Worm (Caenorhabditis elegans) whole organism, L4 larva: ENCODE results near the gene T06E4.5.
"Not testable (repeated sequence)": the region's sequence is repeated elsewhere in the genome, so short reads cannot be mapped to it uniquely, and the experiment has no call there.

Experiments
- D1046.2 ChIP-seq: fragments of 200-800 bp; sonication (Bioruptor generic); IDR thresholded peaks from 2 replicates; pipeline ENCODE4 v1.3.6; 2022; ENCODE audit warnings: missing genetic modification characterization, missing compliant biosample characterization
- F26F4.8 ChIP-seq: fragments of 200-800 bp; sonication (Bioruptor generic); conservative IDR thresholded peaks from 2 replicates; pipeline ENCODE4 v1.3.6; 2022; ENCODE audit warnings: missing genetic modification characterization, missing compliant biosample characterization
- F44E2.7 ChIP-seq: fragments of 200-800 bp; sonication (Bioruptor generic); IDR thresholded peaks from 2 replicates; pipeline ENCODE4 v2.1.2; 2022; ENCODE audit warnings: missing genetic modification characterization, missing compliant biosample characterization
- R02D3.7 ChIP-seq: fragments of 150-350 bp; sonication (generic microtip); optimal IDR thresholded peaks from 3 replicates; lab custom pipeline; 2014; ENCODE audit warnings: missing biosample characterization, missing genetic modification characterization
- Y48G9A.11 ChIP-seq: fragments of 200-800 bp; sonication (Bioruptor generic); IDR thresholded peaks from 2 replicates; pipeline ENCODE4 v1.3.6; 2022; ENCODE audit warnings: missing genetic modification reagents, missing genetic modification characterization, missing compliant biosample characterization
- Y5F2A.4 ChIP-seq: fragments of 200-800 bp; sonication (Bioruptor generic); optimal IDR thresholded peaks from 2 replicates; lab custom pipeline; 2018; ENCODE audit warnings: mild to moderate bottlenecking, missing genetic modification characterization, missing compliant biosample characterization
- ZK337.2 ChIP-seq: fragments of 200-800 bp; sonication (Bioruptor generic); IDR thresholded peaks from 2 replicates; pipeline ENCODE4 v1.3.6; 2022; ENCODE audit warnings: missing genetic modification reagents, missing genetic modification characterization, missing compliant biosample characterization
- ZK546.5 ChIP-seq, 2 experiments: sonication (generic microtip); optimal IDR thresholded peaks; 2 replicates each; lab custom pipeline; 2017; ENCODE audit warnings: missing biosample characterization in 2 of 2, missing genetic modification characterization in 2 of 2
- ceh-28 ChIP-seq: fragments of 150-350 bp; optimal IDR thresholded peaks from 2 replicates; lab custom pipeline; 2014; ENCODE audit warnings: missing biosample characterization, missing genetic modification reagents, missing genetic modification characterization
- ceh-32 ChIP-seq: sonication (generic microtip); optimal IDR thresholded peaks from 2 replicates; lab custom pipeline; 2016; ENCODE audit warnings: mild to moderate bottlenecking, missing genetic modification characterization, missing compliant biosample characterization; ENCODE audit not compliant: poor library complexity
- ctbp-1 ChIP-seq: fragments of 200-800 bp; sonication (Bioruptor generic); IDR thresholded peaks from 2 replicates; pipeline ENCODE4 v1.3.6; 2022; ENCODE audit warnings: missing genetic modification reagents, missing genetic modification characterization, missing compliant biosample characterization
- daf-12 ChIP-seq: fragments of 150-350 bp; optimal IDR thresholded peaks from 2 replicates; lab custom pipeline; 2014; ENCODE audit warnings: missing biosample characterization, missing genetic modification reagents, missing genetic modification characterization
- daf-16 ChIP-seq, 3 experiments: sonication (generic microtip); optimal IDR thresholded peaks; 2 replicates each; lab custom pipeline; 2016 to 2017; ENCODE audit warnings: missing genetic modification characterization in 3 of 3, missing genetic modification reagents in 3 of 3, mild to moderate bottlenecking in 2 of 3, missing compliant biosample characterization in 2 of 3, missing biosample characterization in 1 of 3, moderate library complexity in 1 of 3
- daf-19 ChIP-seq: fragments of 200-800 bp; sonication (Bioruptor generic); conservative IDR thresholded peaks from 2 replicates; pipeline ENCODE4 v1.3.6; 2022; ENCODE audit warnings: missing genetic modification characterization, missing compliant biosample characterization
- dmd-6 ChIP-seq: fragments of 200-800 bp; sonication (Bioruptor generic); IDR thresholded peaks from 2 replicates; pipeline ENCODE4 v1.3.6; 2022; ENCODE audit warnings: missing genetic modification reagents, missing genetic modification characterization, missing compliant biosample characterization
- dmd-8 ChIP-seq: fragments of 200-800 bp; sonication (Bioruptor generic); IDR thresholded peaks from 2 replicates; pipeline ENCODE4 v1.3.6; 2022; ENCODE audit warnings: missing genetic modification characterization, missing compliant biosample characterization
- duxl-1 ChIP-seq: sonication (generic microtip); optimal IDR thresholded peaks from 2 replicates; lab custom pipeline; 2016; ENCODE audit warnings: mild to moderate bottlenecking, missing genetic modification characterization, moderate library complexity, missing compliant biosample characterization; ENCODE audit not compliant: poor library complexity
- egl-43 ChIP-seq: fragments of 200-800 bp; sonication (Bioruptor generic); IDR thresholded peaks from 2 replicates; pipeline ENCODE4 v1.3.6; 2022; ENCODE audit warnings: missing genetic modification reagents, missing genetic modification characterization, missing compliant biosample characterization
- gei-8 ChIP-seq: fragments of 200-800 bp; sonication (Bioruptor generic); optimal IDR thresholded peaks from 2 replicates; lab custom pipeline; 2018; ENCODE audit warnings: mild to moderate bottlenecking, missing genetic modification characterization, missing compliant biosample characterization
- lin-1 ChIP-seq: fragments of 200-800 bp; sonication (Bioruptor generic); IDR thresholded peaks from 2 replicates; pipeline ENCODE4 v1.3.6; 2022; ENCODE audit warnings: missing genetic modification reagents, missing genetic modification characterization, missing compliant biosample characterization
- lin-13 ChIP-seq: fragments of 150-350 bp; optimal IDR thresholded peaks from 2 replicates; lab custom pipeline; 2014; ENCODE audit warnings: missing biosample characterization, missing genetic modification reagents, missing genetic modification characterization
- lsy-2 ChIP-seq, 2 experiments: fragments of 150-350 bp in 1 of 2; sonication (generic microtip) in 1 of 2; optimal IDR thresholded peaks; 2 replicates each; lab custom pipeline; 2014 to 2017; ENCODE audit warnings: missing biosample characterization in 2 of 2, missing genetic modification characterization in 2 of 2
- mdl-1 ChIP-seq, 2 experiments: fragments of 150-350 bp in 1 of 2; sonication (generic microtip) in 1 of 2; optimal IDR thresholded peaks; 2 replicates each; lab custom pipeline; 2014 to 2017; ENCODE audit warnings: missing biosample characterization in 2 of 2, missing genetic modification characterization in 2 of 2
- mxl-2 ChIP-seq: fragments of 200-800 bp; sonication (Bioruptor generic); conservative IDR thresholded peaks from 2 replicates; pipeline ENCODE4 v1.3.6; 2022; ENCODE audit warnings: missing genetic modification reagents, missing genetic modification characterization, missing compliant biosample characterization
- nhr-102 ChIP-seq: sonication (generic microtip); optimal IDR thresholded peaks from 2 replicates; lab custom pipeline; 2016; ENCODE audit warnings: mild to moderate bottlenecking, missing genetic modification characterization, moderate library complexity, missing compliant biosample characterization
- nhr-25 ChIP-seq: sonication (generic microtip); optimal IDR thresholded peaks from 2 replicates; lab custom pipeline; 2017; ENCODE audit warnings: missing genetic modification characterization, mild to moderate bottlenecking, missing compliant biosample characterization, antibody characterized with exemption, moderate library complexity, borderline replicate concordance; ENCODE audit not compliant: insufficient read depth
- nhr-6 ChIP-seq: fragments of 150-350 bp; optimal IDR thresholded peaks from 2 replicates; lab custom pipeline; 2014; ENCODE audit warnings: missing biosample characterization, missing genetic modification characterization
- pha-4 ChIP-seq, 2 experiments: fragments of 150-350 bp in 1 of 2; fragments of 200-800 bp in 1 of 2; sonication (Bioruptor generic) in 1 of 2; IDR thresholded peaks in 1 of 2; optimal IDR thresholded peaks in 1 of 2; 2 replicates each; pipeline versions ENCODE4 v1.3.6 to Lab custom; 2014 to 2022; ENCODE audit warnings: missing genetic modification characterization in 2 of 2, missing genetic modification reagents in 2 of 2, missing biosample characterization in 1 of 2, missing compliant biosample characterization in 1 of 2
- pqm-1 ChIP-seq: sonication (generic microtip); optimal IDR thresholded peaks from 2 replicates; lab custom pipeline; 2017; ENCODE audit warnings: missing biosample characterization, missing genetic modification characterization
- saeg-2 ChIP-seq: fragments of 200-800 bp; sonication (Bioruptor generic); IDR thresholded peaks from 2 replicates; pipeline ENCODE4 v1.3.6; 2022; ENCODE audit warnings: missing genetic modification reagents, missing genetic modification characterization, missing compliant biosample characterization
- set-16 ChIP-seq: fragments of 200-800 bp; sonication (Bioruptor generic); IDR thresholded peaks from 2 replicates; pipeline ENCODE4 v1.3.6; 2022; ENCODE audit warnings: missing genetic modification reagents, missing genetic modification characterization, missing compliant biosample characterization
- skn-1 ChIP-seq: fragments of 150-350 bp; optimal IDR thresholded peaks from 2 replicates; lab custom pipeline; 2014; ENCODE audit warnings: missing biosample characterization, missing genetic modification characterization
- unc-130 ChIP-seq: sonication (generic microtip); optimal IDR thresholded peaks from 2 replicates; lab custom pipeline; 2016; ENCODE audit warnings: missing genetic modification reagents, missing genetic modification characterization, missing compliant biosample characterization
- unc-62 ChIP-seq, 3 experiments: fragments of 150-350 bp in 1 of 3; sonication (generic microtip); optimal IDR thresholded peaks in 2 of 3; peaks in 1 of 3; 1 replicate in 1 of 3; 2 replicates in 2 of 3; lab custom pipeline; 2014 to 2017; ENCODE audit warnings: missing biosample characterization in 3 of 3, missing genetic modification characterization in 3 of 3, missing genetic modification reagents in 3 of 3, missing genotype in 1 of 3
- vab-7 ChIP-seq: fragments of 200-800 bp; sonication (Bioruptor generic); IDR thresholded peaks from 2 replicates; pipeline ENCODE4 v1.3.6; 2022; ENCODE audit warnings: missing genetic modification reagents, missing genetic modification characterization, missing compliant biosample characterization

T06E4.5 gene

DNA sequence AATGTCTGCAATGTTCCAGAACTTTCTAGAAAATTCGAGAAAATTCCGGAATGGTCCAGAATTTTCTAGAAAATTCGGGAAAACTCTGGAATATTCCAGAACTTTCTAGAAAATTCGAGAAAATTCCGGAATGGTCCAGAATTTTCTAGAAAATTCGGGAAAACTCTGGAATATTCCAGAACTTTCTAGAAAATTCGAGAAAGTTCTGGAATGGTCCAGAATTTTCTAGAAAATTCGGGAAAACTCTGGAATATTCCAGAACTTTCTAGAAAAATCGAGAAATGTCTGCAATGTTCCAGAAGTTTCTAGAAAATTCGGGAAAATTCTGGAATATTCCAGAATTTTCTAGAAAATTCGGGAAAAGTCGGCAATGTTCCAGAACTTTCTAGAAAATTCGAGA lies 27.6 kb upstream of the T06E4.5 start:
- TF ChIP-seq pha-4 (GFP tag; IDR thresholded peaks at IDR 0.05; lab: Robert Waterston, UW) (0 out of 2 replicates have a peak, but pooled peaks have one; percentile 27), lin-1 (GFP tag; lab: Robert Waterston, UW) (0 out of 2 replicates have a peak, but pooled peaks have one; percentile 24), Y48G9A.11 (GFP tag; lab: Robert Waterston, UW) (0 out of 2 replicates have a peak, but pooled peaks have one; percentile 11)
- not testable (repeated sequence) for TF ChIP-seq pha-4 (tag; optimal IDR thresholded peaks at IDR 0.05; lab: Kevin White, UChicago)

DNA sequence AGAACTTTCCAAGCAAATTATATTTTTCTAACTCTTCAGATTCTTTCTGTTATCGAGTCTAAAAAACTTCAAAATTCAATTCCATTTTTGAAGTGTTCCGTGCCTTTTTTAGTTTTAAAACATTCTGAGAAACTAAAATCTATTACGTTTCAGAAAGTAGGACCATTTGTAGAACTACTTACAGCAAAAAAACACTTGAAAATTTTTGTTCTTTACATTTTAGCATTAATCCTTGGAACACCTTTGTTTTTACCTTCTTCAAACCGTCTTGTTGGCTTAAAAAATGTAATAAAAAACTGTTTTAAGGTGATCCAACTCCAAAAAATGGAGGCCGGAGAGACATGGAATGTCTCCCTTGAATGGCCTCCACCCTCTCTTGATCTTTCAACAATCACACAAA lies 22.8 kb upstream of the T06E4.5 start, which contains the start of gene dop-2:
TSS of gene dop-2 (plus strand) at position 301 of the 400 bp plus-strand sequence.
- no peak for TF ChIP-seq saeg-2 (GFP tag; lab: Robert Waterston, UW)
- TF ChIP-seq ceh-28, result no peak
- no peak for TF ChIP-seq Y5F2A.4
- TF ChIP-seq ZK546.5 (tag; optimal IDR thresholded peaks at IDR 0.05; lab: Kevin White, UChicago), result no peak
- no peak for TF ChIP-seq ZK337.2 (GFP tag; lab: Robert Waterston, UW)
- no peak for TF ChIP-seq lsy-2 (tag; optimal IDR thresholded peaks at IDR 0.05; lab: Kevin White, UChicago)
- no peak for TF ChIP-seq nhr-6 (tag; lab: Kevin White, UChicago)

DNA sequence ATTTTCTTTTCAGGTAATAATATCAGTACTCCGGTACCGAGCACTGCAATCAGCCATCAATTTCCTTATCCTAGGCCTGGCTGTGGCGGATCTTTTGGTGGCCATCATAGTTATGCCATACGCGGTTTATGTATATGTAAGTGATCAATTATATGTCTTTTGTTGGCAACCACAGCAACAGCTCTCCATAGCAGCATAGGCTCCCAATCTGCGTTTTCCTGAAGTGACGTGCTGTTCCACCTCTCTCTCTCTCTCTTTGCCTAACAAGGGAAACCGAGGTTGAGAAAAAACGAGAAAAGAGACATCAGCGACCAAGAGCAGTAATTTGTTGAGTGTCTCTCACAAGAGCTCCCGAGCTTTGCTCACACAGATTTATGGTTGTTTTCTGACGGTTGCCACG lies 21.8 kb upstream of the T06E4.5 start:
- TF ChIP-seq unc-62 (GFP tag; optimal IDR thresholded peaks at IDR 0.05 in 1 of 2; lab: Kevin White, UChicago) (peak in 1 of 2 experiments; percentile 92), unc-62 (tag; optimal IDR thresholded peaks at IDR 0.05; lab: Kevin White, UChicago) (no peak), dmd-8 (GFP tag; lab: Robert Waterston, UW) (no peak), egl-43 (GFP tag; lab: Robert Waterston, UW) (0 out of 2 replicates have a peak, but pooled peaks have one; percentile 22)

DNA sequence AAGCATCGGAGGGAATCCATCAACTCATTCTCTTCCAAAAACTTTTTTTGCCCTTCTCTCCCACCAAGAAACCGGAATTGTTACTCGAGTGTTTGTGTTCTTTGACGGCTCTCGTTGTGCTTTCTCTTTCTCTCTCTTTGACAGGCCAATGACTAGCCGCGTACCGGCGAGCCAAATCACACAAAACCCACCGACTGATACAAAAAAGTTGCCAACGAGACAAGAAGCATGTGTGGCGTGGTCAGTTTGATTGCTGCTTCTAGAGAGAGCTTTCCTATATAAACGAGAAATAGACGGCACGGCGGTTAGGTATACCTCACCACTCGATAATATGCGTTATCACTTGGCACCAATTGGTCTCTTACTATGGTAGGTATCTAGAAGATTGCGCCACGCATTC lies 15.3 kb upstream of the T06E4.5 start, which contains the start of gene pqn-63:
TSS of gene pqn-63 (plus strand) at position 307 of the 400 bp plus-strand sequence.
- TF ChIP-seq dmd-6 (GFP tag; lab: Robert Waterston, UW) (peak; percentile 42; the same call in 1 of the 2 replicates), ZK546.5 (tag; optimal IDR thresholded peaks at IDR 0.05; lab: Kevin White, UChicago) (no peak)

DNA sequence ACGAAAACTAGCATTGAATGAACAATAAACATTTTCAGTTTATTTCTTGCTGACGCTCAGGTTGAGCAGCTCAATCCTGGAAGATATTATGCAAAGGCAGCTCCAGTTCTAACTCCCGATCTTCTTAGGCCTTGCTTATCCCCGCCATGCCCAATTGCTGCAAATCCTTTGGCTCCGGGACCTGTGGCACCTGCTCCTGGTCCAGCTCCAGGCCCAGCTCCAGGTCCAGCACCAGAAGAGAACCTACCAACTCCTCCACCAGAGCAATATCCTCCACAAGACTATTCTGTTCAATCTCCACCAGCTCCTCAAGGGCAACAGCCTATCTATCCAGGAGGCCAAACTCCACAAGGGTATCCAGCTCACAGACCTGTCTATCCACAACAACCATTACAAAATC lies 14.9 kb upstream of the T06E4.5 start:
- TF ChIP-seq D1046.2 (GFP tag; lab: Robert Waterston, UW) (no peak), nhr-102 (tag; lab: Kevin White, UChicago) (no peak), mxl-2 (GFP tag; lab: Robert Waterston, UW) (no peak), set-16 (GFP tag; lab: Robert Waterston, UW) (peak; percentile 71), unc-62 (GFP tag; optimal IDR thresholded peaks at IDR 0.05 in 1 of 2; lab: Kevin White, UChicago) (peak in 1 of 2 experiments; percentile 5), unc-62 (tag; optimal IDR thresholded peaks at IDR 0.05; lab: Kevin White, UChicago) (no peak), egl-43 (GFP tag; lab: Robert Waterston, UW) (no peak), daf-19 (GFP tag; lab: Robert Waterston, UW) (no peak), daf-12 (tag; lab: Kevin White, UChicago) (no peak)
- TF ChIP-seq, all 104 proteins: peak for 2

DNA sequence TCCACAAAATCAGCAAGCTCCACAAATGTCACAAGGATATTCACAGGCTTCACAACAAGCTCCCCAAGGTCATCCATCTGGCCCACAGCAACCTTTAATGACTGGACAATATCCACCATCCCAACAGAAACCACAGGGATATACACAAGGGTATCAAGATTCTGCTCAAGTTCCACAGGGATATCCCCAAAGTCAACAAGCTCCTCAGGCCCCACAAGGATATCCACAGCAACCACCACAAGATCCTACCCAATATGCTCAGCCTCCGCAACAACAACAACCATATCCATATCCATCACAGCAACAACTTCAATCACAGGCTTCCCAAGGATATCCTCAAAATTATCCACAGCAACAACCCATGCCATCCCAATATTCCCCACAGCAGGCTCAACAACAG lies 14.4 kb upstream of the T06E4.5 start:
- TF ChIP-seq lin-13 (no peak), ctbp-1 (GFP tag; lab: Robert Waterston, UW) (no peak), F44E2.7 (GFP tag; lab: Robert Waterston, UW) (no peak), daf-16 (GFP tag; optimal IDR thresholded peaks at IDR 0.05; lab: Kevin White, UChicago) (no peak), daf-16 (tag; optimal IDR thresholded peaks at IDR 0.05; lab: Kevin White, UChicago) (no peak), gei-8 (GFP tag; lab: Kevin White, UChicago) (no peak), ceh-32 (tag; lab: Kevin White, UChicago) (no peak), vab-7 (GFP tag; lab: Robert Waterston, UW) (no peak), unc-130 (no peak), skn-1 (tag; lab: Kevin White, UChicago) (no peak), nhr-25 (tag; lab: Kevin White, UChicago) (no peak), duxl-1 (tag; lab: Kevin White, UChicago) (no peak), F26F4.8 (GFP tag; lab: Robert Waterston, UW) (no peak), nhr-102 (tag; lab: Kevin White, UChicago) (no peak), mdl-1 (tag; optimal IDR thresholded peaks at IDR 0.05; lab: Kevin White, UChicago) (no peak), R02D3.7 (tag; lab: Kevin White, UChicago) (no peak), pqm-1 (tag; lab: Kevin White, UChicago) (no peak)
